Worm (Caenorhabditis elegans) whole organism, L1 larva: ENCODE measurements around the gene aqp-4.

Experiments
- C16A3.4 ChIP-seq: fragments of 150-350 bp; optimal IDR thresholded peaks from 2 replicates; lab custom pipeline; 2014; ENCODE audit warnings: missing biosample characterization, missing genetic modification characterization
- F16B12.6 ChIP-seq: fragments of 150-350 bp; optimal IDR thresholded peaks from 2 replicates; lab custom pipeline; 2014; ENCODE audit warnings: missing biosample characterization, missing genetic modification characterization
- Y116A8C.19 ChIP-seq: sonication (generic microtip); optimal IDR thresholded peaks from 2 replicates; lab custom pipeline; 2016; ENCODE audit warnings: missing compliant biosample characterization, missing genetic modification characterization, borderline replicate concordance
- aha-1 ChIP-seq: fragments of 150-350 bp; optimal IDR thresholded peaks from 2 replicates; lab custom pipeline; 2014; ENCODE audit warnings: missing biosample characterization, missing genetic modification characterization
- ama-1 ChIP-seq: fragments of 150-350 bp; optimal IDR thresholded peaks from 2 replicates; lab custom pipeline; 2014
- ceh-8 ChIP-seq: fragments of 200-800 bp; sonication (Bioruptor generic); optimal IDR thresholded peaks from 2 replicates; lab custom pipeline; 2018; ENCODE audit warnings: mild to moderate bottlenecking, missing genetic modification characterization, moderate library complexity, missing compliant biosample characterization
- ceh-90 ChIP-seq: sonication (generic microtip); optimal IDR thresholded peaks from 2 replicates; lab custom pipeline; 2016; ENCODE audit warnings: missing genetic modification characterization, missing compliant biosample characterization
- dpl-1 ChIP-seq, 3 experiments: fragments of 150-350 bp in 2 of 3; sonication (generic microtip) in 1 of 3; optimal IDR thresholded peaks; 2 replicates each; lab custom pipeline; 2014 to 2017; ENCODE audit warnings: missing biosample characterization in 3 of 3, missing genetic modification characterization in 3 of 3, missing genetic modification reagents in 3 of 3
- efl-1 ChIP-seq, 4 experiments: fragments of 150-350 bp; optimal IDR thresholded peaks in 3 of 4; peaks in 1 of 4; 1 replicate in 1 of 4; 2 replicates in 3 of 4; lab custom pipeline; 2014; ENCODE audit warnings: missing biosample characterization in 2 of 4, missing genetic modification characterization in 2 of 4, missing genetic modification reagents in 2 of 4
- egl-13 ChIP-seq: sonication (generic microtip); optimal IDR thresholded peaks from 2 replicates; lab custom pipeline; 2016; ENCODE audit warnings: missing genotype, missing genetic modification reagents, missing genetic modification characterization, missing compliant biosample characterization
- egl-27 ChIP-seq, 2 experiments: fragments of 150-350 bp in 1 of 2; sonication (generic microtip); optimal IDR thresholded peaks; 3 replicates each; lab custom pipeline; 2017 to 2018; ENCODE audit warnings: missing biosample characterization in 2 of 2, missing genetic modification characterization in 2 of 2, missing genetic modification reagents in 2 of 2
- elt-2 ChIP-seq: sonication (generic microtip); optimal IDR thresholded peaks from 2 replicates; lab custom pipeline; 2016; ENCODE audit warnings: missing genetic modification characterization, mild to moderate bottlenecking, inconsistent platforms, missing compliant biosample characterization, missing genetic modification reagents
- grh-1 ChIP-seq: fragments of 200-800 bp; sonication (Bioruptor generic); IDR thresholded peaks from 2 replicates; pipeline ENCODE4 v1.3.6; 2022; ENCODE audit warnings: missing genetic modification reagents, missing genetic modification characterization, missing compliant biosample characterization
- hpl-2 ChIP-seq: fragments of 150-350 bp; optimal IDR thresholded peaks from 2 replicates; lab custom pipeline; 2014; ENCODE audit warnings: missing biosample characterization, missing genetic modification reagents, missing genetic modification characterization
- isw-1 ChIP-seq: fragments of 200-800 bp; sonication (Bioruptor generic); IDR thresholded peaks from 2 replicates; pipeline ENCODE4 v1.3.6; 2022; ENCODE audit warnings: missing genetic modification characterization, missing compliant biosample characterization
- jun-1 ChIP-seq: fragments of 150-350 bp; optimal IDR thresholded peaks from 2 replicates; lab custom pipeline; 2014; ENCODE audit warnings: missing biosample characterization, missing genetic modification reagents, missing genetic modification characterization
- lin-13 ChIP-seq: fragments of 150-350 bp; optimal IDR thresholded peaks from 2 replicates; lab custom pipeline; 2014; ENCODE audit warnings: missing biosample characterization, missing genetic modification reagents, missing genetic modification characterization
- lin-15B ChIP-seq: fragments of 150-350 bp; sonication (generic microtip); optimal IDR thresholded peaks from 3 replicates; lab custom pipeline; 2014; ENCODE audit warnings: missing biosample characterization, missing genetic modification characterization
- lin-35 ChIP-seq, 2 experiments: fragments of 150-350 bp; optimal IDR thresholded peaks; 2 replicates each; lab custom pipeline; 2014; ENCODE audit warnings: missing biosample characterization in 2 of 2, missing genetic modification characterization in 2 of 2, missing genetic modification reagents in 2 of 2
- lsy-2 ChIP-seq, 2 experiments: fragments of 150-350 bp; optimal IDR thresholded peaks; 2 replicates each; lab custom pipeline; 2014; ENCODE audit warnings: missing biosample characterization in 2 of 2, missing genetic modification characterization in 2 of 2
- mdl-1 ChIP-seq, 2 experiments: fragments of 150-350 bp; optimal IDR thresholded peaks; 2 replicates each; lab custom pipeline; 2014 to 2017; ENCODE audit warnings: missing biosample characterization in 2 of 2, missing genetic modification characterization in 2 of 2, inconsistent platforms in 1 of 2
- mef-2 ChIP-seq: fragments of 150-350 bp; optimal IDR thresholded peaks from 2 replicates; lab custom pipeline; 2014; ENCODE audit warnings: missing biosample characterization, missing genetic modification characterization
- mep-1 ChIP-seq: fragments of 150-350 bp; optimal IDR thresholded peaks from 2 replicates; lab custom pipeline; 2014; ENCODE audit warnings: missing biosample characterization, missing genetic modification characterization
- nhr-11 ChIP-seq: fragments of 150-350 bp; optimal IDR thresholded peaks from 2 replicates; lab custom pipeline; 2014; ENCODE audit warnings: missing biosample characterization, missing genetic modification characterization
- nhr-12 ChIP-seq: sonication (generic microtip); optimal IDR thresholded peaks from 2 replicates; lab custom pipeline; 2017; ENCODE audit warnings: missing biosample characterization, missing genetic modification characterization
- nhr-20 ChIP-seq: sonication (generic microtip); optimal IDR thresholded peaks from 2 replicates; lab custom pipeline; 2016; ENCODE audit warnings: mild to moderate bottlenecking, missing genetic modification characterization, missing compliant biosample characterization
- nhr-47 ChIP-seq: sonication (generic microtip); optimal IDR thresholded peaks from 2 replicates; lab custom pipeline; 2016; ENCODE audit warnings: mild to moderate bottlenecking, missing genetic modification characterization, moderate library complexity, missing compliant biosample characterization
- nhr-71 ChIP-seq: sonication (generic microtip); optimal IDR thresholded peaks from 2 replicates; lab custom pipeline; 2016; ENCODE audit warnings: mild to moderate bottlenecking, missing genetic modification characterization, moderate library complexity, missing compliant biosample characterization
- nhr-84 ChIP-seq: sonication (generic microtip); optimal IDR thresholded peaks from 2 replicates; lab custom pipeline; 2017; ENCODE audit warnings: missing biosample characterization, missing genetic modification characterization
- nhr-90 ChIP-seq: sonication (generic microtip); optimal IDR thresholded peaks from 2 replicates; lab custom pipeline; 2016; ENCODE audit warnings: mild to moderate bottlenecking, missing genetic modification characterization, missing compliant biosample characterization; ENCODE audit not compliant: poor library complexity
- pag-3 ChIP-seq: sonication (generic microtip); optimal IDR thresholded peaks from 2 replicates; lab custom pipeline; 2017; ENCODE audit warnings: missing genetic modification characterization, mild to moderate bottlenecking, missing compliant biosample characterization, antibody characterized with exemption, borderline replicate concordance; ENCODE audit not compliant: insufficient read depth
- pax-3 ChIP-seq: fragments of 200-800 bp; sonication (Bioruptor generic); optimal IDR thresholded peaks from 2 replicates; lab custom pipeline; 2018; ENCODE audit warnings: mild to moderate bottlenecking, missing genetic modification characterization, moderate library complexity, missing compliant biosample characterization
- rnt-1 ChIP-seq: sonication (generic microtip); optimal IDR thresholded peaks from 2 replicates; lab custom pipeline; 2016; ENCODE audit warnings: mild to moderate bottlenecking, missing genetic modification characterization, moderate library complexity, missing compliant biosample characterization
- skn-1 ChIP-seq: fragments of 150-350 bp; optimal IDR thresholded peaks from 2 replicates; lab custom pipeline; 2014; ENCODE audit warnings: missing biosample characterization, missing genetic modification characterization
- snpc-4 ChIP-seq: fragments of 150-350 bp; optimal IDR thresholded peaks from 2 replicates; lab custom pipeline; 2014; ENCODE audit warnings: missing biosample characterization, missing genetic modification characterization
- snu-23 ChIP-seq: sonication (generic microtip); optimal IDR thresholded peaks from 2 replicates; lab custom pipeline; 2016; ENCODE audit warnings: missing genetic modification characterization, missing compliant biosample characterization
- sup-37 ChIP-seq: fragments of 200-800 bp; sonication (Bioruptor generic); optimal IDR thresholded peaks from 2 replicates; lab custom pipeline; 2018; ENCODE audit warnings: mild to moderate bottlenecking, missing genetic modification characterization, missing compliant biosample characterization
- swsn-7 ChIP-seq: sonication (generic microtip); optimal IDR thresholded peaks from 2 replicates; lab custom pipeline; 2016; ENCODE audit warnings: missing genetic modification characterization, missing compliant biosample characterization
- unc-62 ChIP-seq: fragments of 150-350 bp; optimal IDR thresholded peaks from 2 replicates; lab custom pipeline; 2014; ENCODE audit warnings: missing biosample characterization, missing genetic modification reagents, missing genetic modification characterization
- unc-98 ChIP-seq: fragments of 200-800 bp; sonication (Bioruptor generic); IDR thresholded peaks from 2 replicates; pipeline ENCODE4 v1.3.6; 2022; ENCODE audit warnings: missing genetic modification characterization, missing compliant biosample characterization
- vab-15 ChIP-seq: sonication (generic microtip); optimal IDR thresholded peaks from 2 replicates; lab custom pipeline; 2017; ENCODE audit warnings: missing genotype, mild to moderate bottlenecking, missing genetic modification characterization, missing compliant biosample characterization
- zag-1 ChIP-seq: fragments of 150-350 bp; optimal IDR thresholded peaks from 2 replicates; lab custom pipeline; 2014; ENCODE audit warnings: missing biosample characterization, missing genetic modification characterization
- zip-4 ChIP-seq: fragments of 200-800 bp; sonication (Bioruptor generic); optimal IDR thresholded peaks from 2 replicates; lab custom pipeline; 2018; ENCODE audit warnings: mild to moderate bottlenecking, missing genetic modification characterization, moderate library complexity, missing compliant biosample characterization
- ztf-4 ChIP-seq: fragments of 150-350 bp; optimal IDR thresholded peaks from 2 replicates; lab custom pipeline; 2014; ENCODE audit warnings: missing biosample characterization, missing genetic modification characterization

Gene aqp-4

DNA sequence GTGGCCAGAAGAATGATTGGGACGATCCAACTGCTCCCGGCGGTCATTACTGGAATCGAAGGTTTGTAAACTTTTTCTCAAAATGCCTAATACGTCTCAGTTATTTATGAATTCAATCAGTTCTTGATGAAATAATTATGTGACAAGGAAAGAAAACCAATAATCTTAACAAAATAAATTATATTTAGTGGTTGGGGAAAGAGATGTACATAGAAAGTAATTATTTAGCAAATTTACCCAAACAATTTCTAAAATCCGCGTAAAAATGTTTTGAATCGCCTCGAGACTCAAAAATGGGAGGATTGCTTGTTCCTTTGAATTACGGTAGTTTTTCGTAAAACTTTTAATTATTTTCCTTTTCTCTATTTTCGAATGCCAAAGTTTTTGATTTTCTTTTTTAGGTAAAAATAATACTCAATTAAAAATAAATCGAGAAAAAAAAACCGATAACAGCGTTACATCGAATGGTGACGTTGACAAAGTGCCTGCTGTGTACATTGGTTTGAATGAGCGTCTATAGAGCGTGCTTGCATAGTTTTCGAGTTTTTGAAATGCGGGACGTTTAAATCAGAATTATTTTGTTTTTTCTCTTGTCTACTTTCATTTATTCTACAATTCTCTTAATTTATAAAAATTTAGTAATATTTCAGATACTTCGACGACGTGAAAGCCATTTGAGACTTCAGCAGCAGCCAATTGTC, 7.7 kb upstream of the aqp-4 start, which contains the start of the genes aagr-3 and drap-1 (continued):
- no peak for TF ChIP-seq aha-1 (tag; lab: Kevin White, UChicago)
- TF ChIP-seq ztf-4, result peak; percentile 12
- TF ChIP-seq nhr-71, result peak; percentile 63
- peak; percentile 39 for TF ChIP-seq lin-13 (GFP tag; lab: Kevin White, UChicago)
- peak; percentile 51 to 88 for TF ChIP-seq lsy-2 (tag; optimal IDR thresholded peaks at IDR 0.05; lab: Kevin White, UChicago)
- peak; percentile 36 for TF ChIP-seq swsn-7 (tag; lab: Kevin White, UChicago)
- peak; percentile 21 to 71 for TF ChIP-seq efl-1 (optimal IDR thresholded peaks at IDR 0.05; lab: Kevin White, UChicago)
- peak; percentile 80 to 97 for TF ChIP-seq efl-1 (GFP tag; optimal IDR thresholded peaks at IDR 0.05 in 1 of 2; lab: Kevin White, UChicago)
- TF ChIP-seq rnt-1 (tag; lab: Kevin White, UChicago), result peak; percentile 12
- peak; percentile 12 for TF ChIP-seq skn-1
- peak; percentile 50 for TF ChIP-seq nhr-90 (tag; lab: Kevin White, UChicago)
- no peak for TF ChIP-seq unc-98
- TF ChIP-seq snpc-4 (tag; lab: Kevin White, UChicago), result no peak
- peak; percentile 76 for TF ChIP-seq C16A3.4 (tag; lab: Kevin White, UChicago)
- TF ChIP-seq egl-13 (tag; lab: Kevin White, UChicago), result no peak
- TF ChIP-seq dpl-1 (GFP tag; optimal IDR thresholded peaks at IDR 0.05; lab: Kevin White, UChicago), result peak; percentile 52 to 84 (median 75)
- peak; percentile 48 for TF ChIP-seq nhr-20 (tag; lab: Kevin White, UChicago)
- TF ChIP-seq nhr-47 (tag; lab: Kevin White, UChicago), result peak; percentile 20
- peak; percentile 11 for TF ChIP-seq elt-2 (tag; lab: Kevin White, UChicago)
- TF ChIP-seq mdl-1 (tag; optimal IDR thresholded peaks at IDR 0.05; lab: Kevin White, UChicago), result peak in 1 of 2 experiments; percentile 42

- TF ChIP-seq pag-3 (tag; lab: Kevin White, UChicago) (no peak), nhr-12 (tag; lab: Kevin White, UChicago) (peak; percentile 11), F16B12.6 (tag; lab: Kevin White, UChicago) (peak; percentile 10), ceh-8 (GFP tag; lab: Kevin White, UChicago) (peak; percentile 88), egl-27 (tag; optimal IDR thresholded peaks at IDR 0.05; lab: Kevin White, UChicago) (peak; percentile 84 to 96), zag-1 (tag; lab: Kevin White, UChicago) (peak; percentile 25), mep-1 (peak; percentile 76), skn-1 (peak; percentile 80), Y116A8C.19 (no peak), vab-15 (tag; lab: Kevin White, UChicago) (peak; percentile 96), pax-3 (peak; percentile 87), unc-62 (GFP tag; lab: Kevin White, UChicago) (no peak), lin-15B (tag; lab: Kevin White, UChicago) (peak; percentile 60), hpl-2 (peak; percentile 83), lin-35 (GFP tag; optimal IDR thresholded peaks at IDR 0.05; lab: Kevin White, UChicago) (peak; percentile 86 to 87), efl-1 (optimal IDR thresholded peaks at IDR 0.05; lab: Kevin White, UChicago) (peak; percentile 82 to 84), efl-1 (GFP tag; optimal IDR thresholded peaks at IDR 0.05 in 1 of 2; lab: Kevin White, UChicago) (peak; percentile 63 to 95), mef-2 (tag; lab: Kevin White, UChicago) (peak; percentile 82), grh-1 (no peak; the same call in none of the 2 replicates), nhr-84 (no peak), isw-1 (peak; percentile 90), lsy-2 (tag; optimal IDR thresholded peaks at IDR 0.05; lab: Kevin White, UChicago) (peak; percentile 95 to 99), ama-1 (lab: Kevin White, UChicago) (peak; percentile 100), rnt-1 (tag; lab: Kevin White, UChicago) (peak; percentile 70), nhr-20 (tag; lab: Kevin White, UChicago) (peak; percentile 98), ceh-90 (no peak), aha-1 (tag; lab: Kevin White, UChicago) (no peak), nhr-11 (tag; lab: Kevin White, UChicago) (peak; percentile 41), snu-23 (GFP tag; lab: Kevin White, UChicago) (peak; percentile 99), sup-37 (GFP tag; lab: Kevin White, UChicago) (peak; percentile 65), jun-1 (tag; lab: Kevin White, UChicago) (peak; percentile 96), nhr-47 (tag; lab: Kevin White, UChicago) (peak; percentile 95), mdl-1 (tag; optimal IDR thresholded peaks at IDR 0.05; lab: Kevin White, UChicago) (peak; percentile 74 to 97), zip-4 (GFP tag; lab: Kevin White, UChicago) (peak; percentile 67), ztf-4 (peak; percentile 88)
Measured at ce11 chrV:9730743-9731706, 6.3 kb upstream of the aqp-4 start.
